Fruit fly (Drosophila melanogaster) whole organism, embryonic: ENCODE measurements around the gene CG4009.

Source experiments
- CG10209 ChIP-seq: fragments of 200-800 bp; sonication (Bioruptor generic); optimal IDR thresholded peaks from 3 replicates; lab custom pipeline; 2017; ENCODE audit warnings: missing biosample characterization, mild to moderate bottlenecking, missing genetic modification characterization, missing genetic modification reagents
- CG11504 ChIP-seq: fragments of 200-800 bp; sonication (Bioruptor generic); optimal IDR thresholded peaks from 3 replicates; lab custom pipeline; 2019; ENCODE audit warnings: missing biosample characterization, mild to moderate bottlenecking, missing genetic modification characterization, moderate library complexity
- CG11696 ChIP-seq: fragments of 200-800 bp; sonication (Bioruptor generic); IDR thresholded peaks from 2 replicates; pipeline ENCODE4 v1.3.6; 2022; ENCODE audit warnings: missing biosample characterization, missing genetic modification characterization
- CG13624 ChIP-seq: fragments of 200-800 bp; sonication (Bioruptor generic); optimal IDR thresholded peaks from 2 replicates; lab custom pipeline; 2016; ENCODE audit warnings: missing biosample characterization, missing genetic modification characterization
- CG13894 ChIP-seq: fragments of 200-800 bp; sonication (Bioruptor generic); optimal IDR thresholded peaks from 3 replicates; lab custom pipeline; 2018; ENCODE audit warnings: missing biosample characterization, mild to moderate bottlenecking, missing genetic modification characterization, moderate library complexity
- CG16815 ChIP-seq: fragments of 200-800 bp; sonication (Bioruptor generic); optimal IDR thresholded peaks from 3 replicates; lab custom pipeline; 2017; ENCODE audit warnings: missing biosample characterization, mild to moderate bottlenecking, missing genetic modification characterization
- CG2202 ChIP-seq: fragments of 200-800 bp; sonication (Bioruptor generic); optimal IDR thresholded peaks from 2 replicates; lab custom pipeline; 2018; ENCODE audit warnings: missing biosample characterization, mild to moderate bottlenecking, missing genetic modification characterization
- CG2875 ChIP-seq: fragments of 200-800 bp; sonication (Bioruptor generic); optimal IDR thresholded peaks from 2 replicates; lab custom pipeline; 2017; ENCODE audit warnings: missing biosample characterization, mild to moderate bottlenecking, missing genetic modification characterization, missing genetic modification reagents
- CG31365 ChIP-seq: fragments of 200-800 bp; sonication (Bioruptor generic); optimal IDR thresholded peaks from 2 replicates; lab custom pipeline; 2018; ENCODE audit warnings: missing biosample characterization, mild to moderate bottlenecking, missing genetic modification characterization
- CG34224 ChIP-seq: fragments of 200-800 bp; sonication (Bioruptor generic); IDR thresholded peaks from 3 replicates; pipeline ENCODE4 v1.3.6; 2022; ENCODE audit warnings: missing biosample characterization, missing genetic modification characterization; ENCODE audit not compliant: partially characterized antibody
- CG6272 ChIP-seq: fragments of 200-800 bp; sonication (Bioruptor generic); IDR thresholded peaks from 2 replicates; pipeline ENCODE4 v1.3.6; 2022; ENCODE audit warnings: missing biosample characterization, missing genetic modification characterization
- CG6654 ChIP-seq: fragments of 200-800 bp; sonication (Bioruptor generic); optimal IDR thresholded peaks from 2 replicates; lab custom pipeline; 2017; ENCODE audit warnings: missing biosample characterization, mild to moderate bottlenecking, missing genetic modification characterization
- CG7357 ChIP-seq: fragments of 200-800 bp; sonication (Bioruptor generic); IDR thresholded peaks from 3 replicates; pipeline ENCODE4 v1.3.6; 2022; ENCODE audit warnings: missing biosample characterization, missing genetic modification characterization
- CG7372 ChIP-seq: fragments of 200-800 bp; sonication (Bioruptor generic); IDR thresholded peaks from 2 replicates; pipeline ENCODE4 v1.3.6; 2022; ENCODE audit warnings: missing biosample characterization, missing genetic modification characterization
- CG7786 ChIP-seq: fragments of 200-800 bp; sonication (Bioruptor generic); optimal IDR thresholded peaks from 2 replicates; lab custom pipeline; 2016; ENCODE audit warnings: missing biosample characterization, missing genetic modification characterization
- CG8281 ChIP-seq: fragments of 200-800 bp; sonication (Bioruptor generic); optimal IDR thresholded peaks from 2 replicates; lab custom pipeline; 2018; ENCODE audit warnings: missing biosample characterization, mild to moderate bottlenecking, missing genetic modification characterization, moderate library complexity
- Camta ChIP-seq: fragments of 200-800 bp; sonication (Bioruptor generic); optimal IDR thresholded peaks from 2 replicates; lab custom pipeline; 2016; ENCODE audit warnings: missing biosample characterization, missing genetic modification characterization
- CoRest ChIP-seq: fragments of 200-800 bp; sonication (Bioruptor generic); optimal IDR thresholded peaks from 3 replicates; lab custom pipeline; 2018; ENCODE audit warnings: missing biosample characterization, mild to moderate bottlenecking, missing genetic modification characterization, moderate library complexity
- E2f2 ChIP-seq: fragments of 200-800 bp; sonication (Bioruptor generic); IDR thresholded peaks from 2 replicates; pipeline ENCODE4 v1.3.6; 2022; ENCODE audit warnings: missing biosample characterization, missing genetic modification characterization
- Fer2 ChIP-seq: fragments of 200-800 bp; sonication (Bioruptor generic); optimal IDR thresholded peaks from 2 replicates; lab custom pipeline; 2018; ENCODE audit warnings: missing biosample characterization, mild to moderate bottlenecking, missing genetic modification characterization, moderate library complexity
- HLH54F ChIP-seq: fragments of 200-800 bp; sonication (Bioruptor generic); optimal IDR thresholded peaks from 3 replicates; lab custom pipeline; 2016; ENCODE audit warnings: missing biosample characterization, missing genetic modification characterization
- Hmx ChIP-seq: fragments of 200-800 bp; sonication (Bioruptor generic); optimal IDR thresholded peaks from 2 replicates; lab custom pipeline; 2016; ENCODE audit warnings: missing biosample characterization, missing genetic modification characterization
- Jarid2 ChIP-seq: fragments of 200-800 bp; sonication (Bioruptor generic); optimal IDR thresholded peaks from 3 replicates; lab custom pipeline; 2017; ENCODE audit warnings: mild to moderate bottlenecking, missing biosample characterization, missing genetic modification reagents, missing genetic modification characterization
- Opbp ChIP-seq: fragments of 200-800 bp; sonication (Bioruptor generic); IDR thresholded peaks from 3 replicates; pipeline ENCODE4 v1.3.6; 2022; ENCODE audit warnings: missing biosample characterization, missing genetic modification characterization; ENCODE audit not compliant: partially characterized antibody
- Scr ChIP-seq: fragments of 200-800 bp; sonication (Bioruptor generic); IDR thresholded peaks from 2 replicates; pipeline ENCODE4 v1.3.6; 2022; ENCODE audit warnings: missing biosample characterization, missing genetic modification characterization; ENCODE audit not compliant: partially characterized antibody
- Sin3A ChIP-seq: fragments of >200 bp; optimal IDR thresholded peaks from 2 replicates; lab custom pipeline; 2018
- Sry-δ ChIP-seq: fragments of 200-800 bp; sonication (Bioruptor generic); optimal IDR thresholded peaks from 2 replicates; lab custom pipeline; 2016; ENCODE audit warnings: missing biosample characterization, missing genetic modification characterization
- Xbp1 ChIP-seq: fragments of 200-800 bp; sonication (Bioruptor generic); optimal IDR thresholded peaks from 3 replicates; lab custom pipeline; 2016; ENCODE audit warnings: missing biosample characterization, mild to moderate bottlenecking, missing genetic modification characterization
- ara ChIP-seq: fragments of 200-800 bp; sonication (Bioruptor generic); IDR thresholded peaks from 2 replicates; pipeline ENCODE4 v1.3.6; 2022; ENCODE audit warnings: missing biosample characterization, missing genetic modification characterization
- ash1 ChIP-seq: fragments of 200-800 bp; sonication (Bioruptor generic); optimal IDR thresholded peaks from 2 replicates; lab custom pipeline; 2018; ENCODE audit warnings: missing biosample characterization, mild to moderate bottlenecking, missing genetic modification characterization
- bbx ChIP-seq: fragments of 200-800 bp; sonication (Bioruptor generic); IDR thresholded peaks from 2 replicates; pipeline ENCODE4 v1.3.6; 2022; ENCODE audit warnings: missing biosample characterization, missing genetic modification characterization; ENCODE audit not compliant: partially characterized antibody
- chif ChIP-seq, 2 experiments: fragments of 200-800 bp; sonication (Bioruptor generic); optimal IDR thresholded peaks; 3 replicates each; lab custom pipeline; 2016; ENCODE audit warnings: missing biosample characterization in 2 of 2, missing genetic modification characterization in 2 of 2
- crol ChIP-seq: fragments of 200-800 bp; sonication (Bioruptor generic); IDR thresholded peaks from 2 replicates; pipeline ENCODE4 v1.3.6; 2022; ENCODE audit warnings: missing biosample characterization, missing genetic modification characterization
- dmrt11E ChIP-seq: fragments of 200-800 bp; sonication (Bioruptor generic); optimal IDR thresholded peaks from 3 replicates; lab custom pipeline; 2018; ENCODE audit warnings: missing biosample characterization, mild to moderate bottlenecking, missing genetic modification characterization, moderate library complexity
- fd96Cb ChIP-seq: fragments of 200-800 bp; sonication (Bioruptor generic); optimal IDR thresholded peaks from 2 replicates; lab custom pipeline; 2018; ENCODE audit warnings: missing biosample characterization, mild to moderate bottlenecking, missing genetic modification characterization, moderate library complexity
- fru ChIP-seq: fragments of >200 bp; optimal IDR thresholded peaks from 2 replicates; lab custom pipeline; 2017
- ftz-f1 ChIP-seq: fragments of 200-800 bp; sonication (Bioruptor generic); optimal IDR thresholded peaks from 2 replicates; lab custom pipeline; 2016; ENCODE audit warnings: missing biosample characterization, missing genetic modification characterization
- fu2 ChIP-seq: fragments of 200-800 bp; sonication (Bioruptor generic); optimal IDR thresholded peaks from 2 replicates; lab custom pipeline; 2016; ENCODE audit warnings: missing biosample characterization, missing genetic modification characterization
- her ChIP-seq: fragments of 200-800 bp; sonication (Bioruptor generic); optimal IDR thresholded peaks from 2 replicates; lab custom pipeline; 2016; ENCODE audit warnings: missing biosample characterization, missing genetic modification characterization
- lilli ChIP-seq: fragments of 200-800 bp; sonication (Bioruptor generic); optimal IDR thresholded peaks from 3 replicates; lab custom pipeline; 2016; ENCODE audit warnings: missing biosample characterization, missing genetic modification characterization
- luna ChIP-seq: fragments of 200-800 bp; sonication (Bioruptor generic); optimal IDR thresholded peaks from 2 replicates; lab custom pipeline; 2016; ENCODE audit warnings: missing biosample characterization, missing genetic modification characterization
- mam ChIP-seq: fragments of 200-800 bp; sonication (Bioruptor generic); optimal IDR thresholded peaks from 3 replicates; lab custom pipeline; 2016; ENCODE audit warnings: missing biosample characterization, missing genetic modification characterization
- nmo ChIP-seq: fragments of 200-800 bp; sonication (Bioruptor generic); optimal IDR thresholded peaks from 2 replicates; lab custom pipeline; 2018; ENCODE audit warnings: missing biosample characterization, mild to moderate bottlenecking, missing genetic modification characterization, moderate library complexity
- ro ChIP-seq: fragments of 200-800 bp; sonication (Bioruptor generic); IDR thresholded peaks from 2 replicates; pipeline ENCODE4 v1.3.6; 2022; ENCODE audit warnings: missing biosample characterization, missing genetic modification characterization
- shn ChIP-seq: fragments of 200-800 bp; sonication (Bioruptor generic); optimal IDR thresholded peaks from 3 replicates; lab custom pipeline; 2016; ENCODE audit warnings: missing biosample characterization, missing genetic modification characterization
- sima ChIP-seq: fragments of 200-800 bp; sonication (Bioruptor generic); optimal IDR thresholded peaks from 2 replicates; lab custom pipeline; 2016; ENCODE audit warnings: missing biosample characterization, missing genetic modification characterization
- slbo ChIP-seq: fragments of 200-800 bp; sonication (Bioruptor generic); IDR thresholded peaks from 2 replicates; pipeline ENCODE4 v1.3.6; 2022; ENCODE audit warnings: missing biosample characterization, missing genetic modification characterization
- zfh1 ChIP-seq: fragments of 200-800 bp; sonication (Bioruptor generic); IDR thresholded peaks from 3 replicates; pipeline ENCODE4 v1.3.6; 2022; ENCODE audit warnings: missing biosample characterization, missing genetic modification characterization
- zfh2 ChIP-seq: fragments of 200-800 bp; sonication (Bioruptor generic); optimal IDR thresholded peaks from 2 replicates; lab custom pipeline; 2016; ENCODE audit warnings: missing biosample characterization, missing genetic modification characterization

CG4009 gene

DNA sequence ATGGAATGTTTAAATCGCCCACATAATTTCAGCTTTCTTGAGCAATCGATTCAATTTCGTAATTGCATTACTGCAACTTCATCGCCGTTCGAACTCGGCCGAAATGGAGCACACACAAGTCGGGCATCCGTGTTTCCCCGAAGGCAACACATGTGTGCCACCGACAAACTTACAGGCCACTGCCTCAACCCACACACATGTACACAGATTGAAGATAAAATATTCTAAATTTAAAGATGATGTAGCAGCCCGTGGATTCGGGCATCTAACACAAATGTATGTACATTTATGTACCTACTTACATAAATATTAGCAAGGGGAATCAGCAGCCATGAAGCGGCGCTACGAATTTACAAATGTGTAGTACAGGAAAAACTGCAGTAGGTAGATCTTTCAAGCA lies 30.2 kb upstream of the CG4009 start (continued):
- no peak for TF ChIP-seq shn (GFP tag; lab: Kevin White, UChicago)
- no peak for TF ChIP-seq zfh2
- TF ChIP-seq CG7786 (GFP tag; lab: Kevin White, UChicago) = no peak
- TF ChIP-seq CG2202 (tag; lab: Kevin White, UChicago) = no peak
- TF ChIP-seq Scr (GFP tag; lab: Robert Waterston, UW) = no peak
- TF ChIP-seq CG6272 (GFP tag; lab: Robert Waterston, UW) = no peak
- TF ChIP-seq CG8281 (tag; lab: Kevin White, UChicago) = no peak
- no peak for TF ChIP-seq CG7357
- TF ChIP-seq CG11504 (tag; lab: Kevin White, UChicago) = no peak
- TF ChIP-seq crol (GFP tag; lab: Robert Waterston, UW) = no peak

DNA sequence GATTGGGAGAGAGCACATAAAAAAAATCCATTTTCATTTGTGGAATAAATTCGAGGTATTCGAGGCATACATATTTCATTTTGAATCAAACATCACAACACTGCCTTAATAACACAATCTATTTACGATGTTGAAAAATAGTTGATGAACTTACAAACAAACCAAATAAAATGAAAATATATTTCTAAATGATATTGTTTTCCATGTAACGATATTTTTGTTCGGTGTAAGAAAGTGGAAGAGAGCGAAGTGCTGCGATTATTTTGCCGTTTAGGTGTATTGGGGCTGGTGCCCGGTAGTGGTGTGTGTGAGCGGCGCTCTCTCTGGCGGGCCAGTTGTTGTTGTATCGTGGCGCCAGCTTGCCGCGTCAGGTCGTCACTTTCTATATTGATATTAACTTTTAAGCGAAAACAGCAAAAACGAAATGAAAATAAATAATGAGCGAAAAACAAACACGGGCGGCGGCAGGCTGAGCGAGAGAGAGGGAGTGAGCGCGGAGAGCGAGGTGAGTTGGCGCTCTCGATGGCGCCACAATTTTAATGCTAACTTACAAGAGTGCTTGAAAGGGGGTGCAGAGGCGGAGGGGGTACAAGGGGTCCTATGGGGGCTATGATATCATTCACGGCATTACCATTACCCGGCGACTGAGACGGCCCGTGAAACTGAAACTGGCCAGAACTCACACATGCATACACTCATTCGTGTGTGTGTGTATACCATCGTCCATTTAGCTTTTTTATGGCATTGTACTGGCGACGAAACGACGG lies 29.4 kb upstream of the CG4009 start:
- TF ChIP-seq CG34224 (GFP tag; lab: Robert Waterston, UW) (peak; percentile 64), CG6654 (peak; percentile 78), CG13894 (tag; lab: Kevin White, UChicago) (peak; percentile 78), CoRest (tag; lab: Kevin White, UChicago) (peak; percentile 96), dmrt11E (peak; percentile 83), CG31365 (tag; lab: Kevin White, UChicago) (peak; percentile 75), mam (GFP tag; lab: Kevin White, UChicago) (peak; percentile 91), lilli (GFP tag; lab: Kevin White, UChicago) (peak; percentile 97), HLH54F (GFP tag; lab: Kevin White, UChicago) (peak; percentile 91), ara (GFP tag; lab: Robert Waterston, UW) (peak; percentile 83), Fer2 (tag; lab: Kevin White, UChicago) (peak; percentile 78), ro (GFP tag; lab: Robert Waterston, UW) (0 out of 2 replicates have a peak, but pooled peaks have one; percentile 12), her (peak; percentile 74), Hmx (peak; percentile 91), chif (GFP tag; optimal IDR thresholded peaks at IDR 0.05; lab: Kevin White, UChicago) (peak; percentile 92), ftz-f1 (GFP tag; lab: Kevin White, UChicago) (peak; percentile 38), slbo (GFP tag; lab: Robert Waterston, UW) (peak; percentile 88), Opbp (GFP tag; lab: Robert Waterston, UW) (0 out of 3 replicates have a peak, but pooled peaks have one; percentile 37), Sry-δ (GFP tag; lab: Kevin White, UChicago) (peak; percentile 48), luna (GFP tag; lab: Kevin White, UChicago) (peak; percentile 83), Sin3A (lab: Kevin White, UChicago) (no peak), CG7372 (GFP tag; lab: Robert Waterston, UW) (peak; percentile 83), fru (no peak), bbx (peak; percentile 45), fd96Cb (peak; percentile 94), CG2875 (GFP tag; lab: Kevin White, UChicago) (peak; percentile 85), CG11696 (GFP tag; lab: Robert Waterston, UW) (peak; percentile 74), Jarid2 (GFP tag; lab: Kevin White, UChicago) (peak; percentile 75), zfh1 (GFP tag; lab: Robert Waterston, UW) (peak; percentile 84), CG13624 (GFP tag; lab: Kevin White, UChicago) (peak; percentile 90), fu2 (peak; percentile 91), CG10209 (GFP tag; lab: Kevin White, UChicago) (peak; percentile 93), Xbp1 (GFP tag; lab: Kevin White, UChicago) (peak; percentile 93), Camta (GFP tag; lab: Kevin White, UChicago) (peak; percentile 89), nmo (GFP tag; lab: Kevin White, UChicago) (peak; percentile 95), E2f2 (peak; percentile 73; the same call in 1 of the 2 replicates), ash1 (GFP tag; lab: Kevin White, UChicago) (peak; percentile 70), CG16815 (GFP tag; lab: Kevin White, UChicago) (peak; percentile 86), sima (GFP tag; lab: Kevin White, UChicago) (peak; percentile 76)
